Worm (Caenorhabditis elegans) whole organism, L4 larva: ENCODE data around the gene F47B8.2.

ENCODE experiments used
- F37D6.2 ChIP-seq: sonication (generic microtip); optimal IDR thresholded peaks from 2 replicates; lab custom pipeline; 2016; ENCODE audit warnings: mild to moderate bottlenecking, missing genetic modification characterization, missing compliant biosample characterization
- F44E2.7 ChIP-seq: fragments of 200-800 bp; sonication (Bioruptor generic); IDR thresholded peaks from 2 replicates; pipeline ENCODE4 v2.1.2; 2022; ENCODE audit warnings: missing genetic modification characterization, missing compliant biosample characterization
- F49E8.2 ChIP-seq: sonication (generic microtip); optimal IDR thresholded peaks from 2 replicates; lab custom pipeline; 2016; ENCODE audit warnings: missing compliant biosample characterization, mild to moderate bottlenecking, missing genetic modification characterization, borderline replicate concordance
- R02D3.7 ChIP-seq: fragments of 150-350 bp; sonication (generic microtip); optimal IDR thresholded peaks from 3 replicates; lab custom pipeline; 2014; ENCODE audit warnings: missing biosample characterization, missing genetic modification characterization
- T20F7.1 ChIP-seq: fragments of 200-800 bp; sonication (Bioruptor generic); optimal IDR thresholded peaks from 2 replicates; lab custom pipeline; 2018; ENCODE audit warnings: mild to moderate bottlenecking, missing genetic modification characterization, missing compliant biosample characterization
- Y105C5A.15 ChIP-seq: fragments of 200-800 bp; sonication (Bioruptor generic); IDR thresholded peaks from 2 replicates; pipeline ENCODE4 v1.3.6; 2022; ENCODE audit warnings: missing genetic modification characterization, missing compliant biosample characterization
- Y75B8A.6 ChIP-seq: fragments of 200-800 bp; sonication (Bioruptor generic); IDR thresholded peaks from 2 replicates; pipeline ENCODE4 v1.3.6; 2022; ENCODE audit warnings: missing genetic modification reagents, missing genetic modification characterization, missing compliant biosample characterization
- ZK337.2 ChIP-seq: fragments of 200-800 bp; sonication (Bioruptor generic); IDR thresholded peaks from 2 replicates; pipeline ENCODE4 v1.3.6; 2022; ENCODE audit warnings: missing genetic modification reagents, missing genetic modification characterization, missing compliant biosample characterization
- aha-1 ChIP-seq: fragments of 150-350 bp; peaks from one replicate; lab custom pipeline; 2014; ENCODE audit warnings: missing biosample characterization, missing genetic modification characterization
- aly-2 ChIP-seq: sonication (generic microtip); optimal IDR thresholded peaks from 2 replicates; lab custom pipeline; 2018; ENCODE audit warnings: missing biosample characterization, missing genetic modification characterization
- ama-1 ChIP-seq: fragments of 150-350 bp; optimal IDR thresholded peaks from 2 replicates; lab custom pipeline; 2014; ENCODE audit warnings: inconsistent platforms, mixed read lengths
- arid-1 ChIP-seq: fragments of 200-800 bp; sonication (Bioruptor generic); conservative IDR thresholded peaks from 2 replicates; pipeline ENCODE4 v1.3.6; 2022; ENCODE audit warnings: missing genetic modification reagents, missing genetic modification characterization, missing compliant biosample characterization
- ceh-28 ChIP-seq: fragments of 150-350 bp; optimal IDR thresholded peaks from 2 replicates; lab custom pipeline; 2014; ENCODE audit warnings: missing biosample characterization, missing genetic modification reagents, missing genetic modification characterization
- ceh-32 ChIP-seq: sonication (generic microtip); optimal IDR thresholded peaks from 2 replicates; lab custom pipeline; 2016; ENCODE audit warnings: mild to moderate bottlenecking, missing genetic modification characterization, missing compliant biosample characterization; ENCODE audit not compliant: poor library complexity
- ces-1 ChIP-seq: fragments of 150-350 bp; sonication (generic microtip); optimal IDR thresholded peaks from 4 replicates; lab custom pipeline; 2014; ENCODE audit warnings: missing biosample characterization, missing genetic modification reagents, missing genetic modification characterization
- ctbp-1 ChIP-seq: fragments of 200-800 bp; sonication (Bioruptor generic); IDR thresholded peaks from 2 replicates; pipeline ENCODE4 v1.3.6; 2022; ENCODE audit warnings: missing genetic modification reagents, missing genetic modification characterization, missing compliant biosample characterization
- daf-12 ChIP-seq: fragments of 150-350 bp; optimal IDR thresholded peaks from 2 replicates; lab custom pipeline; 2014; ENCODE audit warnings: missing biosample characterization, missing genetic modification reagents, missing genetic modification characterization
- daf-8 ChIP-seq: fragments of 200-800 bp; sonication (Bioruptor generic); IDR thresholded peaks from 2 replicates; pipeline ENCODE4 v1.3.6; 2022; ENCODE audit warnings: missing genetic modification characterization, missing compliant biosample characterization
- fkh-10 ChIP-seq: fragments of 150-350 bp; optimal IDR thresholded peaks from 2 replicates; lab custom pipeline; 2014; ENCODE audit warnings: missing biosample characterization, missing genetic modification reagents, missing genetic modification characterization
- gei-8 ChIP-seq: fragments of 200-800 bp; sonication (Bioruptor generic); optimal IDR thresholded peaks from 2 replicates; lab custom pipeline; 2018; ENCODE audit warnings: mild to moderate bottlenecking, missing genetic modification characterization, missing compliant biosample characterization
- hlh-11 ChIP-seq: fragments of 200-800 bp; sonication (Bioruptor generic); optimal IDR thresholded peaks from 2 replicates; lab custom pipeline; 2018; ENCODE audit warnings: mild to moderate bottlenecking, missing genetic modification characterization, missing compliant biosample characterization
- hlh-30 ChIP-seq: sonication (generic microtip); optimal IDR thresholded peaks from 2 replicates; lab custom pipeline; 2017; ENCODE audit warnings: antibody characterized with exemption, mild to moderate bottlenecking, missing genetic modification characterization, missing compliant biosample characterization; ENCODE audit not compliant: insufficient read depth
- lin-13 ChIP-seq: fragments of 150-350 bp; optimal IDR thresholded peaks from 2 replicates; lab custom pipeline; 2014; ENCODE audit warnings: missing biosample characterization, missing genetic modification reagents, missing genetic modification characterization
- lin-29 ChIP-seq: fragments of 200-800 bp; sonication (Bioruptor generic); IDR thresholded peaks from 2 replicates; pipeline ENCODE4 v1.3.6; 2022; ENCODE audit warnings: missing genetic modification reagents, missing genetic modification characterization, missing compliant biosample characterization
- lin-38 ChIP-seq: fragments of 200-800 bp; sonication (Bioruptor generic); IDR thresholded peaks from 2 replicates; pipeline ENCODE4 v1.3.6; 2022; ENCODE audit warnings: missing genetic modification reagents, missing genetic modification characterization, missing compliant biosample characterization
- lin-39 ChIP-seq: fragments of 150-350 bp; optimal IDR thresholded peaks from 2 replicates; lab custom pipeline; 2014; ENCODE audit warnings: missing biosample characterization, missing genetic modification reagents, missing genetic modification characterization
- lir-3 ChIP-seq: sonication (generic microtip); optimal IDR thresholded peaks from 2 replicates; lab custom pipeline; 2016; ENCODE audit warnings: mild to moderate bottlenecking, missing genetic modification characterization, missing compliant biosample characterization
- lsy-2 ChIP-seq, 2 experiments: fragments of 150-350 bp in 1 of 2; sonication (generic microtip) in 1 of 2; optimal IDR thresholded peaks; 2 replicates each; lab custom pipeline; 2014 to 2017; ENCODE audit warnings: missing biosample characterization in 2 of 2, missing genetic modification characterization in 2 of 2
- madf-9 ChIP-seq: fragments of 200-800 bp; sonication (Bioruptor generic); conservative IDR thresholded peaks from 2 replicates; pipeline ENCODE4 v1.3.6; 2022; ENCODE audit warnings: missing genetic modification reagents, missing genetic modification characterization, missing compliant biosample characterization
- mdl-1 ChIP-seq, 2 experiments: fragments of 150-350 bp in 1 of 2; sonication (generic microtip) in 1 of 2; optimal IDR thresholded peaks; 2 replicates each; lab custom pipeline; 2014 to 2017; ENCODE audit warnings: missing biosample characterization in 2 of 2, missing genetic modification characterization in 2 of 2
- mdt-29 ChIP-seq: fragments of 200-800 bp; sonication (Bioruptor generic); IDR thresholded peaks from 2 replicates; pipeline ENCODE4 v1.3.6; 2022; ENCODE audit warnings: missing genetic modification reagents, missing genetic modification characterization, missing compliant biosample characterization
- mes-2 ChIP-seq: sonication (generic microtip); optimal IDR thresholded peaks from 2 replicates; lab custom pipeline; 2016; ENCODE audit warnings: missing genotype, mild to moderate bottlenecking, missing genetic modification characterization, missing compliant biosample characterization; ENCODE audit not compliant: poor library complexity, severe bottlenecking
- mxl-2 ChIP-seq: fragments of 200-800 bp; sonication (Bioruptor generic); conservative IDR thresholded peaks from 2 replicates; pipeline ENCODE4 v1.3.6; 2022; ENCODE audit warnings: missing genetic modification reagents, missing genetic modification characterization, missing compliant biosample characterization
- nhr-10 ChIP-seq: fragments of 150-350 bp; optimal IDR thresholded peaks from 2 replicates; lab custom pipeline; 2014; ENCODE audit warnings: missing biosample characterization, missing genetic modification characterization
- nhr-42 ChIP-seq: fragments of 200-800 bp; sonication (Bioruptor generic); IDR thresholded peaks from 2 replicates; pipeline ENCODE4 v1.3.6; 2022; ENCODE audit warnings: missing genetic modification characterization, missing compliant biosample characterization
- nhr-6 ChIP-seq: fragments of 150-350 bp; optimal IDR thresholded peaks from 2 replicates; lab custom pipeline; 2014; ENCODE audit warnings: missing biosample characterization, missing genetic modification characterization
- nhr-76 ChIP-seq: fragments of 150-350 bp; optimal IDR thresholded peaks from 2 replicates; lab custom pipeline; 2014; ENCODE audit warnings: missing biosample characterization, missing genetic modification characterization
- nhr-77 ChIP-seq: fragments of 150-350 bp; optimal IDR thresholded peaks from 2 replicates; lab custom pipeline; 2014; ENCODE audit warnings: missing biosample characterization, missing genetic modification characterization
- php-3 ChIP-seq: fragments of 200-800 bp; sonication (Bioruptor generic); IDR thresholded peaks from 2 replicates; pipeline ENCODE4 v1.3.6; 2022; ENCODE audit warnings: missing genetic modification reagents, missing genetic modification characterization, missing compliant biosample characterization
- pqm-1 ChIP-seq: sonication (generic microtip); optimal IDR thresholded peaks from 2 replicates; lab custom pipeline; 2017; ENCODE audit warnings: missing biosample characterization, missing genetic modification characterization
- saeg-2 ChIP-seq: fragments of 200-800 bp; sonication (Bioruptor generic); IDR thresholded peaks from 2 replicates; pipeline ENCODE4 v1.3.6; 2022; ENCODE audit warnings: missing genetic modification reagents, missing genetic modification characterization, missing compliant biosample characterization
- set-16 ChIP-seq: fragments of 200-800 bp; sonication (Bioruptor generic); IDR thresholded peaks from 2 replicates; pipeline ENCODE4 v1.3.6; 2022; ENCODE audit warnings: missing genetic modification reagents, missing genetic modification characterization, missing compliant biosample characterization
- snpc-1.2 ChIP-seq: fragments of 200-800 bp; sonication (Bioruptor generic); IDR thresholded peaks from 2 replicates; pipeline ENCODE4 v1.3.6; 2022; ENCODE audit warnings: missing genetic modification reagents, missing genetic modification characterization, missing compliant biosample characterization
- snpc-4 ChIP-seq: fragments of 150-350 bp; optimal IDR thresholded peaks from 2 replicates; lab custom pipeline; 2014; ENCODE audit warnings: missing biosample characterization, missing genetic modification characterization
- spr-3 ChIP-seq: fragments of 200-800 bp; sonication (Bioruptor generic); optimal IDR thresholded peaks from 2 replicates; lab custom pipeline; 2018; ENCODE audit warnings: mild to moderate bottlenecking, missing genetic modification characterization, missing compliant biosample characterization
- tag-97 ChIP-seq: fragments of 200-800 bp; sonication (Bioruptor generic); IDR thresholded peaks from 2 replicates; pipeline ENCODE4 v1.3.6; 2022; ENCODE audit warnings: missing genetic modification characterization, missing compliant biosample characterization
- tra-1 ChIP-seq: fragments of 200-800 bp; sonication (Bioruptor generic); IDR thresholded peaks from 2 replicates; pipeline ENCODE4 v1.3.6; 2022; ENCODE audit warnings: missing genetic modification reagents, missing genetic modification characterization, missing compliant biosample characterization
- zag-1 ChIP-seq: fragments of 150-350 bp; optimal IDR thresholded peaks from 2 replicates; lab custom pipeline; 2014; ENCODE audit warnings: missing biosample characterization, missing genetic modification characterization
- zfp-3 ChIP-seq: fragments of 200-800 bp; sonication (Bioruptor generic); conservative IDR thresholded peaks from 2 replicates; pipeline ENCODE4 v1.3.6; 2022; ENCODE audit warnings: missing genetic modification reagents, missing genetic modification characterization, missing compliant biosample characterization
- zip-2 ChIP-seq: fragments of 150-350 bp; optimal IDR thresholded peaks from 2 replicates; lab custom pipeline; 2014; ENCODE audit warnings: missing biosample characterization, missing genetic modification characterization
- ztf-7 ChIP-seq: fragments of 150-350 bp; optimal IDR thresholded peaks from 2 replicates; lab custom pipeline; 2014; ENCODE audit warnings: missing biosample characterization, missing genetic modification characterization

F47B8.2 gene

ce11 chrV:14355738-14356368 is 39.4 kb upstream of the F47B8.2 start, which contains the start of gene cyn-1 (continued):
- no peak for TF ChIP-seq snpc-1.2 (GFP tag; lab: Robert Waterston, UW)
- peak; percentile 52 for TF ChIP-seq hlh-30
- peak; percentile 72 for TF ChIP-seq T20F7.1 (GFP tag; lab: Kevin White, UChicago)
- TF ChIP-seq ama-1 (lab: Kevin White, UChicago): peak; percentile 10
- no peak for TF ChIP-seq snpc-4
- TF ChIP-seq fkh-10: peak; percentile 69
- peak; percentile 17 for TF ChIP-seq spr-3 (GFP tag; lab: Kevin White, UChicago)
- no peak for TF ChIP-seq gei-8 (GFP tag; lab: Kevin White, UChicago)
- peak; percentile 96 for TF ChIP-seq nhr-6 (tag; lab: Kevin White, UChicago)
- peak in 1 of 2 experiments; percentile 93 for TF ChIP-seq lsy-2 (tag; optimal IDR thresholded peaks at IDR 0.05; lab: Kevin White, UChicago)
- peak; percentile 66 for TF ChIP-seq hlh-11 (tag; lab: Kevin White, UChicago)
- TF ChIP-seq F44E2.7 (GFP tag; lab: Robert Waterston, UW): no peak
- no peak for TF ChIP-seq nhr-10 (tag; lab: Kevin White, UChicago)
- TF ChIP-seq zag-1 (tag; lab: Kevin White, UChicago): peak; percentile 8
- TF ChIP-seq tag-97 (GFP tag; lab: Robert Waterston, UW): no peak
- TF ChIP-seq F37D6.2 (tag; lab: Kevin White, UChicago): peak; percentile 40
- no peak for TF ChIP-seq lin-39
- TF ChIP-seq F49E8.2 (tag; lab: Kevin White, UChicago): peak; percentile 1
- peak; percentile 84 for TF ChIP-seq lin-38
- TF ChIP-seq Y105C5A.15 (GFP tag; lab: Robert Waterston, UW): no peak
- TF ChIP-seq php-3 (GFP tag; lab: Robert Waterston, UW): no peak
- no peak for TF ChIP-seq pqm-1
- TF ChIP-seq arid-1 (GFP tag; lab: Robert Waterston, UW): 0 out of 2 replicates have a peak, but pooled peaks have one; percentile 14
- TF ChIP-seq zfp-3 (GFP tag; lab: Robert Waterston, UW): no peak
- TF ChIP-seq aly-2 (tag; lab: Kevin White, UChicago): no peak
- TF ChIP-seq daf-8: no peak
- no peak for TF ChIP-seq mdt-29
- TF ChIP-seq Y75B8A.6 (GFP tag; lab: Robert Waterston, UW): no peak
- peak; percentile 54 for TF ChIP-seq nhr-77
- no peak for TF ChIP-seq nhr-42
- no peak for TF ChIP-seq lin-13 (GFP tag; lab: Kevin White, UChicago)
- TF ChIP-seq lin-29: no peak
- no peak for TF ChIP-seq R02D3.7 (tag; lab: Kevin White, UChicago)
- TF ChIP-seq ztf-7 (tag; lab: Kevin White, UChicago): peak; percentile 53
- no peak for TF ChIP-seq ceh-32 (tag; lab: Kevin White, UChicago)
- peak; percentile 93 for TF ChIP-seq mes-2 (tag; lab: Kevin White, UChicago)
- no peak for TF ChIP-seq tra-1 (GFP tag; lab: Robert Waterston, UW)
- no peak for TF ChIP-seq lir-3 (tag; lab: Kevin White, UChicago)
- no peak for TF ChIP-seq ces-1 (GFP tag; lab: Kevin White, UChicago)
- TF ChIP-seq ZK337.2: no peak
- no peak for TF ChIP-seq saeg-2
- no peak for TF ChIP-seq daf-12 (tag; lab: Kevin White, UChicago)
- TF ChIP-seq madf-9 (GFP tag; lab: Robert Waterston, UW): peak; percentile 43; the same call in 1 of the 2 replicates
- TF ChIP-seq mdl-1 (tag; optimal IDR thresholded peaks at IDR 0.05; lab: Kevin White, UChicago): peak in 1 of 2 experiments; percentile 20
- no peak for TF ChIP-seq mxl-2 (GFP tag; lab: Robert Waterston, UW)
- TF ChIP-seq ceh-28 (tag; lab: Kevin White, UChicago): no peak
- TF ChIP-seq zip-2 (tag; lab: Kevin White, UChicago): peak; percentile 38
- no peak for TF ChIP-seq nhr-76 (tag; lab: Kevin White, UChicago)
- no peak for TF ChIP-seq set-16 (GFP tag; lab: Robert Waterston, UW)
- peak; percentile 31 for TF ChIP-seq aha-1
- no peak; the same call in 1 of the 2 replicates for TF ChIP-seq ctbp-1 (GFP tag; lab: Robert Waterston, UW)
